Fruit fly (Drosophila melanogaster) whole organism, embryonic: ENCODE measurements around the gene Eig71Ea.

Experiments used
- CG12219 ChIP-seq: fragments of 200-800 bp; sonication (Bioruptor generic); optimal IDR thresholded peaks from 3 replicates; lab custom pipeline; 2018; ENCODE audit warnings: missing biosample characterization, mild to moderate bottlenecking, missing genetic modification characterization
- CG8478 ChIP-seq: fragments of >200 bp; optimal IDR thresholded peaks from 2 replicates; lab custom pipeline; 2018

DNA sequence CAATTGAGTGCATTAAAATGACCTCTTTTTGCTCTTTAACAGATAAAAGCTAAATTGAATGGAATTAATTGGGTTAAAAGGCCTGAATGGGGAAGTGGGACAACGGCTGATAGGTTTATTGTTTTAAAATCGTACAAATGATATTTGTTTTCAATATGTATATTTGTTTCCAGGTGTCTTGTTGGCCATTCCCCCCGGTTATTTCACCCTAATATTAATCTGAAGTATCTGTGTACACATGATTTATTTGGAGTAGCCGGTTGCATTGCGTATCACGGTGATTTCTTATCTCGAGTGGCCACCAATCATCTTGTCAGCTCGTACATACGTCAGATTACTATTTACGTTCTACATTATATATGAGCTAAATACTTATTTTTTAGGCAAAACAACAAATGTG lies 13.1 kb downstream of the Eig71Ea start:
- TF ChIP-seq CG12219: no peak
- no peak for TF ChIP-seq CG8478 (lab: Kevin White, UChicago)
